Worm (Caenorhabditis elegans): ENCODE results near the gene clec-234.

Gene clec-234

ce11 chrV:16435510-16435909, 2.1 kb upstream of the clec-234 start, which contains the start of the genes F26D2.13 and F26D2.14:
Gene F26D2.13 (minus strand): TSS chrV:16435610.
Gene F26D2.14 (plus strand): TSS chrV:16435855.
- TF ChIP-seq flt-1 (GFP tag; IDR thresholded peaks at IDR 0.05) (no peak), scrt-1 (GFP tag; IDR thresholded peaks at IDR 0.05) (no peak), tra-4 (tag; optimal IDR thresholded peaks at IDR 0.05) (no peak)

- TF ChIP-seq hnd-1 (tag; optimal IDR thresholded peaks at IDR 0.05) (no peak), F13C5.2 (tag; optimal IDR thresholded peaks at IDR 0.05) (no peak), tra-4 (tag; optimal IDR thresholded peaks at IDR 0.05) (no peak), tbx-37 (GFP tag; conservative IDR thresholded peaks at IDR 0.05) (no peak), B0310.2 (tag; optimal IDR thresholded peaks at IDR 0.05) (no peak), flt-1 (GFP tag; IDR thresholded peaks at IDR 0.05) (no peak)
Observed at ce11 chrV:16429940-16430339, 3.4 kb downstream of the clec-234 start, which contains the start of gene str-73. Gene str-73 (plus strand): TSS chrV:16430240.

DNA sequence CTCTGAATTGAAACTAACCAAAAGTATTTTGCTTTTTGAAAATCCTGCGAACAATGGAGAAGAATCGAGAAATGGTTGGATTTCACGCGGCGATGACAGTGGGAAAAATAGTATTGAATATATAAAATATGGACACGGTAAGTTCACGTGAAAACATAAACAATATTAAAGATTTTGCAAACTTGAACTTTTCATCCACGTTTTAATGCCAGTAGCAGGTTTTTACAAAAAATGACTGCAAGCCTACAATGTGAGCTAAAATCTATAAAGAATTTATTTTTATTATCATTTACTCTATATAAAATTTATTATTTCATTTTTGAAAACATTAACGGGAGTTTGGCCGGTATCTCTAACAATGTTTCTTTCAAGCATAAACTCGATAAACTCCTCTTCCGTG, 3.9 kb downstream of the clec-234 start, which contains the start of gene F26D2.10:
Gene F26D2.10 (minus strand): TSS at position 101 of the 400 bp plus-strand sequence.
- TF ChIP-seq ceh-13 (GFP tag; optimal IDR thresholded peaks at IDR 0.05), result no peak
- TF ChIP-seq tra-4 (tag; optimal IDR thresholded peaks at IDR 0.05), result no peak
- TF ChIP-seq F13C5.2 (tag; optimal IDR thresholded peaks at IDR 0.05), result no peak
- no peak for TF ChIP-seq ets-7 (tag; optimal IDR thresholded peaks at IDR 0.05)
- no peak for TF ChIP-seq sea-1 (GFP tag; conservative IDR thresholded peaks at IDR 0.05)
- TF ChIP-seq pes-1 (GFP tag; IDR thresholded peaks at IDR 0.05), result no peak
- TF ChIP-seq ama-1 (optimal IDR thresholded peaks at IDR 0.05), result no peak
- no peak for TF ChIP-seq aly-1 (tag; optimal IDR thresholded peaks at IDR 0.05)
- no peak for TF ChIP-seq hmg-4 (GFP tag; optimal IDR thresholded peaks at IDR 0.05)
- TF ChIP-seq hnd-1 (tag; optimal IDR thresholded peaks at IDR 0.05), result no peak
- no peak for TF ChIP-seq hmbx-1 (tag; optimal IDR thresholded peaks at IDR 0.05)
- no peak for TF ChIP-seq B0310.2 (tag; optimal IDR thresholded peaks at IDR 0.05)
- TF ChIP-seq flt-1 (GFP tag; IDR thresholded peaks at IDR 0.05), result no peak
- TF ChIP-seq tbx-37 (GFP tag; conservative IDR thresholded peaks at IDR 0.05), result no peak
- TF ChIP-seq tbx-11 (GFP tag; IDR thresholded peaks at IDR 0.05), result no peak
- TF ChIP-seq ceh-36 (tag; optimal IDR thresholded peaks at IDR 0.05), result no peak
- no peak for TF ChIP-seq scrt-1 (GFP tag; IDR thresholded peaks at IDR 0.05)

DNA sequence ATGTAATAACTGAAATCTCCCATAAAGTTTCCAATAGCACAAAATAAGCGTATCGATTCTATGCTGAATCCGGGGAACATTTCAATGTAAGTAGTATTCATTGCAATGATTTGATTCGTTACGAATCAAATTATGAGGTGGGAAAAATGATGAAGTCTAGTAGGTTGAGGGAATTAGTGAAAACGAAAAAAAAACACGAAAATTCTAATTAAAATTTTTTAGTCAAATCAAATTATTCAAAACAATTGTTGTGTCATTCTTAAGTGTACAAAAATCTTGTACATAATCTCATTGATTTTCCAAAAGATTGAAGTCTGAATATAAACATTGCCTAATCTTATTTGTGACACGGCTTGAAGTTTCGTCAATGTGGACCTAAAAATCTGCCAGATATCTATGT, 8.9 kb downstream of the clec-234 start, which contains the start of gene srw-29:
Gene srw-29 (minus strand): TSS at position 101 of the 400 bp plus-strand sequence.
- no peak for TF ChIP-seq hnd-1 (tag; optimal IDR thresholded peaks at IDR 0.05)

DNA sequence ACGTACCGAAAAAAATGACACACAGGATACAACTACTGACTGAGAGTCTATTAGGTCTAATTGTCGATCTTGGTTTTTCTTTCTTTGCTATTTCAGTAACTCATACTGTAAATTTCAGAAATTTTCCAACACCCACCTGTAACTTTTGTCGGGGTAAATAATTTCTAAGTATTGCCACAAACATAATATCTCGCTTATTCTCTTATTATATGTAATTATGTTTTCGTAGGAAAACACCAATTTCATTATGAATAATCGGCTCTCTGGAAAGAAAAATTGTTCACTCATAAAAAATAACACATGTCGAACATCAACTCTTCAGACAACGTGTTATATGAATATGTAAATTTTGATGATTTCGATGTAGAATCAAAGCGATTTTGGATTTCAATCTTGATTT, 12.7 kb downstream of the clec-234 start, which contains the start of gene srw-48:
Gene srw-48 (plus strand): TSS at position 301 of the 400 bp plus-strand sequence.
- TF ChIP-seq pes-1 (GFP tag; IDR thresholded peaks at IDR 0.05) (no peak), tbx-11 (GFP tag; IDR thresholded peaks at IDR 0.05) (no peak), scrt-1 (GFP tag; IDR thresholded peaks at IDR 0.05) (no peak), tra-4 (tag; optimal IDR thresholded peaks at IDR 0.05) (no peak), F13C5.2 (tag; optimal IDR thresholded peaks at IDR 0.05) (no peak), B0310.2 (tag; optimal IDR thresholded peaks at IDR 0.05) (no peak), tbx-37 (GFP tag; conservative IDR thresholded peaks at IDR 0.05) (no peak), ets-7 (tag; optimal IDR thresholded peaks at IDR 0.05) (no peak), ceh-13 (GFP tag; optimal IDR thresholded peaks at IDR 0.05) (no peak), hmbx-1 (tag; optimal IDR thresholded peaks at IDR 0.05) (no peak), flt-1 (GFP tag; IDR thresholded peaks at IDR 0.05) (no peak), ceh-36 (tag; optimal IDR thresholded peaks at IDR 0.05) (no peak), ama-1 (optimal IDR thresholded peaks at IDR 0.05) (no peak), sea-1 (GFP tag; conservative IDR thresholded peaks at IDR 0.05) (no peak), aly-1 (tag; optimal IDR thresholded peaks at IDR 0.05) (no peak)

ce11 chrV:16419769-16420168, 13.6 kb downstream of the clec-234 start, which contains the start of gene F26D2.16:
Gene F26D2.16 (minus strand): TSS chrV:16419869.
- TF ChIP-seq tra-4 (tag; optimal IDR thresholded peaks at IDR 0.05), result no peak
- TF ChIP-seq pes-1 (GFP tag; IDR thresholded peaks at IDR 0.05), result no peak
- TF ChIP-seq aly-1 (tag; optimal IDR thresholded peaks at IDR 0.05), result no peak
- TF ChIP-seq hmg-4 (GFP tag; optimal IDR thresholded peaks at IDR 0.05), result no peak
- no peak for TF ChIP-seq ets-7 (tag; optimal IDR thresholded peaks at IDR 0.05)
- no peak for TF ChIP-seq sea-1 (GFP tag; conservative IDR thresholded peaks at IDR 0.05)
- no peak for TF ChIP-seq hnd-1 (tag; optimal IDR thresholded peaks at IDR 0.05)
- TF ChIP-seq F13C5.2 (tag; optimal IDR thresholded peaks at IDR 0.05), result no peak
- no peak for TF ChIP-seq hmbx-1 (tag; optimal IDR thresholded peaks at IDR 0.05)
- no peak for TF ChIP-seq scrt-1 (GFP tag; IDR thresholded peaks at IDR 0.05)
- no peak for TF ChIP-seq ceh-13 (GFP tag; optimal IDR thresholded peaks at IDR 0.05)
- no peak for TF ChIP-seq ceh-36 (tag; optimal IDR thresholded peaks at IDR 0.05)
- TF ChIP-seq tbx-37 (GFP tag; conservative IDR thresholded peaks at IDR 0.05), result no peak
- no peak for TF ChIP-seq tbx-11 (GFP tag; IDR thresholded peaks at IDR 0.05)
- TF ChIP-seq flt-1 (GFP tag; IDR thresholded peaks at IDR 0.05), result no peak
- TF ChIP-seq B0310.2 (tag; optimal IDR thresholded peaks at IDR 0.05), result no peak

- TF ChIP-seq B0310.2 (tag; optimal IDR thresholded peaks at IDR 0.05) (no peak), scrt-1 (GFP tag; IDR thresholded peaks at IDR 0.05) (no peak), ets-7 (tag; optimal IDR thresholded peaks at IDR 0.05) (no peak), hmg-4 (GFP tag; optimal IDR thresholded peaks at IDR 0.05) (no peak), tbx-37 (GFP tag; conservative IDR thresholded peaks at IDR 0.05) (no peak), pes-1 (GFP tag; IDR thresholded peaks at IDR 0.05) (no peak), sea-1 (GFP tag; conservative IDR thresholded peaks at IDR 0.05) (no peak), F13C5.2 (tag; optimal IDR thresholded peaks at IDR 0.05) (no peak), ceh-13 (GFP tag; optimal IDR thresholded peaks at IDR 0.05) (no peak), hmbx-1 (tag; optimal IDR thresholded peaks at IDR 0.05) (no peak), tra-4 (tag; optimal IDR thresholded peaks at IDR 0.05) (no peak)
Observed at ce11 chrV:16417014-16417413, 16.4 kb downstream of the clec-234 start, which contains the start of gene str-55. Gene str-55 (minus strand): TSS chrV:16417114.

ce11 chrV:16410521-16410920, 22.9 kb downstream of the clec-234 start, which contains the start of gene srh-145:
Gene srh-145 (plus strand): TSS chrV:16410713.
- no peak for TF ChIP-seq tra-4 (tag; optimal IDR thresholded peaks at IDR 0.05)
- TF ChIP-seq ama-1 (optimal IDR thresholded peaks at IDR 0.05), result no peak
- no peak for TF ChIP-seq sea-1 (GFP tag; conservative IDR thresholded peaks at IDR 0.05)
- TF ChIP-seq hmbx-1 (tag; optimal IDR thresholded peaks at IDR 0.05), result no peak
